Worm (Caenorhabditis elegans) whole organism, L3 larva: ENCODE measurements around the gene nhr-261.

Experiments
- ZK546.5 ChIP-seq: sonication (generic microtip); optimal IDR thresholded peaks from 2 replicates; lab custom pipeline; 2017; ENCODE audit warnings: missing biosample characterization, missing genetic modification characterization
- aly-2 ChIP-seq: fragments of 150-350 bp; optimal IDR thresholded peaks from 2 replicates; lab custom pipeline; 2014; ENCODE audit warnings: missing biosample characterization, missing genetic modification characterization
- ama-1 ChIP-seq: fragments of 150-350 bp; optimal IDR thresholded peaks from 2 replicates; lab custom pipeline; 2018
- ceh-16 ChIP-seq: sonication (generic microtip); optimal IDR thresholded peaks from 2 replicates; lab custom pipeline; 2017; ENCODE audit warnings: missing biosample characterization, missing genetic modification characterization
- ceh-28 ChIP-seq: fragments of 150-350 bp; optimal IDR thresholded peaks from 2 replicates; lab custom pipeline; 2014; ENCODE audit warnings: missing biosample characterization, missing genetic modification reagents, missing genetic modification characterization
- ceh-82 ChIP-seq: fragments of 150-350 bp; optimal IDR thresholded peaks from 2 replicates; lab custom pipeline; 2014; ENCODE audit warnings: missing biosample characterization, missing genetic modification characterization
- ceh-9 ChIP-seq: sonication (generic microtip); optimal IDR thresholded peaks from 2 replicates; lab custom pipeline; 2018; ENCODE audit warnings: missing biosample characterization, missing genetic modification characterization
- daf-12 ChIP-seq: fragments of 150-350 bp; optimal IDR thresholded peaks from 2 replicates; lab custom pipeline; 2014; ENCODE audit warnings: missing biosample characterization, missing genetic modification reagents, missing genetic modification characterization
- egl-27 ChIP-seq: sonication (generic microtip); optimal IDR thresholded peaks from 4 replicates; lab custom pipeline; 2017; ENCODE audit warnings: missing biosample characterization, missing genetic modification reagents, missing genetic modification characterization
- egl-5 ChIP-seq: fragments of 150-350 bp; optimal IDR thresholded peaks from 2 replicates; lab custom pipeline; 2017; ENCODE audit warnings: missing biosample characterization, missing genetic modification reagents, missing genetic modification characterization, inconsistent platforms
- elt-1 ChIP-seq: fragments of 150-350 bp; optimal IDR thresholded peaks from 2 replicates; lab custom pipeline; 2014; ENCODE audit warnings: missing biosample characterization, missing genetic modification characterization
- elt-2 ChIP-seq: sonication (generic microtip); optimal IDR thresholded peaks from 2 replicates; lab custom pipeline; 2016; ENCODE audit warnings: missing genetic modification reagents, mild to moderate bottlenecking, missing genetic modification characterization, missing compliant biosample characterization
- eor-1 ChIP-seq, 2 experiments: fragments of 150-350 bp; optimal IDR thresholded peaks; 2 replicates each; lab custom pipeline; 2014 to 2018; ENCODE audit warnings: missing biosample characterization in 2 of 2, missing genetic modification characterization in 2 of 2
- fkh-10 ChIP-seq: sonication (generic microtip); optimal IDR thresholded peaks from 2 replicates; lab custom pipeline; 2017; ENCODE audit warnings: missing biosample characterization, missing genetic modification reagents, missing genetic modification characterization
- fkh-2 ChIP-seq: fragments of 150-350 bp; optimal IDR thresholded peaks from 2 replicates; lab custom pipeline; 2014; ENCODE audit warnings: missing biosample characterization, missing genetic modification reagents, missing genetic modification characterization
- hmg-11 ChIP-seq: sonication (generic microtip); optimal IDR thresholded peaks from 2 replicates; lab custom pipeline; 2016; ENCODE audit warnings: missing genetic modification characterization, missing compliant biosample characterization
- jun-1 ChIP-seq: fragments of 150-350 bp; optimal IDR thresholded peaks from 2 replicates; lab custom pipeline; 2014; ENCODE audit warnings: missing biosample characterization, missing genetic modification reagents, missing genetic modification characterization
- lin-15B ChIP-seq: fragments of 150-350 bp; optimal IDR thresholded peaks from 2 replicates; lab custom pipeline; 2014; ENCODE audit warnings: missing biosample characterization, missing genetic modification characterization
- lsy-12 ChIP-seq: sonication (generic microtip); optimal IDR thresholded peaks from 2 replicates; lab custom pipeline; 2016; ENCODE audit warnings: mild to moderate bottlenecking, missing genetic modification characterization, missing compliant biosample characterization
- mdl-1 ChIP-seq: fragments of 150-350 bp; optimal IDR thresholded peaks from 2 replicates; lab custom pipeline; 2014; ENCODE audit warnings: missing biosample characterization, missing genetic modification characterization
- mml-1 ChIP-seq: fragments of 150-350 bp; sonication (generic microtip); optimal IDR thresholded peaks from 3 replicates; lab custom pipeline; 2014; ENCODE audit warnings: missing biosample characterization, missing genetic modification characterization
- nfya-1 ChIP-seq: sonication (generic microtip); optimal IDR thresholded peaks from 2 replicates; lab custom pipeline; 2017; ENCODE audit warnings: missing genetic modification characterization, mild to moderate bottlenecking, missing compliant biosample characterization, antibody characterized with exemption, moderate library complexity; ENCODE audit not compliant: insufficient read depth
- nhr-12 ChIP-seq: fragments of 150-350 bp; optimal IDR thresholded peaks from 2 replicates; lab custom pipeline; 2014; ENCODE audit warnings: missing biosample characterization, missing genetic modification characterization
- nhr-23 ChIP-seq: fragments of 150-350 bp; optimal IDR thresholded peaks from 2 replicates; lab custom pipeline; 2014; ENCODE audit warnings: missing biosample characterization, missing genetic modification reagents, missing genetic modification characterization
- nhr-237 ChIP-seq: fragments of 150-350 bp; optimal IDR thresholded peaks from 2 replicates; lab custom pipeline; 2014; ENCODE audit warnings: missing biosample characterization, missing genetic modification characterization
- nhr-25 ChIP-seq: sonication (generic microtip); optimal IDR thresholded peaks from 2 replicates; lab custom pipeline; 2017; ENCODE audit warnings: missing biosample characterization, missing genetic modification characterization
- nhr-28 ChIP-seq: fragments of 150-350 bp; optimal IDR thresholded peaks from 2 replicates; lab custom pipeline; 2014; ENCODE audit warnings: missing biosample characterization, missing genetic modification characterization
- nhr-43 ChIP-seq: sonication (generic microtip); optimal IDR thresholded peaks from 2 replicates; lab custom pipeline; 2016; ENCODE audit warnings: mild to moderate bottlenecking, missing genetic modification characterization, missing compliant biosample characterization; ENCODE audit not compliant: poor library complexity, severe bottlenecking
- nhr-67 ChIP-seq: fragments of 150-350 bp; optimal IDR thresholded peaks from 2 replicates; lab custom pipeline; 2014; ENCODE audit warnings: missing biosample characterization, missing genetic modification characterization
- nhr-77 ChIP-seq: fragments of 150-350 bp; optimal IDR thresholded peaks from 2 replicates; lab custom pipeline; 2014; ENCODE audit warnings: missing biosample characterization, missing genetic modification characterization
- pqm-1 ChIP-seq: fragments of 150-350 bp; optimal IDR thresholded peaks from 2 replicates; lab custom pipeline; 2017; ENCODE audit warnings: missing biosample characterization, missing genetic modification characterization, inconsistent platforms
- sea-2 ChIP-seq: fragments of 150-350 bp; sonication (generic microtip); optimal IDR thresholded peaks from 4 replicates; lab custom pipeline; 2014; ENCODE audit warnings: missing biosample characterization, missing genetic modification reagents, missing genetic modification characterization
- skn-1 ChIP-seq: fragments of 150-350 bp; optimal IDR thresholded peaks from 2 replicates; lab custom pipeline; 2014; ENCODE audit warnings: missing biosample characterization, missing genetic modification characterization
- tbx-2 ChIP-seq: sonication (generic microtip); optimal IDR thresholded peaks from 2 replicates; lab custom pipeline; 2016; ENCODE audit warnings: mild to moderate bottlenecking, missing genetic modification characterization, missing compliant biosample characterization
- unc-39 ChIP-seq: sonication (generic microtip); optimal IDR thresholded peaks from 4 replicates; lab custom pipeline; 2017; ENCODE audit warnings: missing biosample characterization, missing genetic modification characterization
- zag-1 ChIP-seq: fragments of 150-350 bp; optimal IDR thresholded peaks from 2 replicates; lab custom pipeline; 2014; ENCODE audit warnings: missing biosample characterization, missing genetic modification characterization
- ztf-11 ChIP-seq: fragments of 150-350 bp; optimal IDR thresholded peaks from 2 replicates; lab custom pipeline; 2014; ENCODE audit warnings: missing biosample characterization, missing genetic modification characterization
- ztf-4 ChIP-seq: fragments of 150-350 bp; optimal IDR thresholded peaks from 2 replicates; lab custom pipeline; 2014; ENCODE audit warnings: missing biosample characterization, missing genetic modification characterization

Gene nhr-261

ce11 chrII:3878330-3878729 lies 13.8 kb upstream of the nhr-261 start, which contains the start of gene srh-250:
srh-250 (plus strand) TSS chrII:3878630.
- TF ChIP-seq mml-1 (tag; lab: Kevin White, UChicago) (no peak), nhr-77 (tag; lab: Kevin White, UChicago) (no peak), sea-2 (GFP tag; lab: Kevin White, UChicago) (no peak), nfya-1 (no peak), ceh-28 (no peak), lin-15B (tag; lab: Kevin White, UChicago) (no peak), mdl-1 (tag; lab: Kevin White, UChicago) (no peak), ama-1 (lab: Kevin White, UChicago) (no peak), nhr-67 (tag; lab: Kevin White, UChicago) (no peak), lsy-12 (no peak), tbx-2 (tag; lab: Kevin White, UChicago) (no peak), nhr-12 (tag; lab: Kevin White, UChicago) (no peak), unc-39 (tag; lab: Kevin White, UChicago) (no peak), egl-5 (tag; lab: Kevin White, UChicago) (no peak), ztf-4 (tag; lab: Kevin White, UChicago) (no peak)

- no peak for TF ChIP-seq mdl-1 (tag; lab: Kevin White, UChicago)
- no peak for TF ChIP-seq lin-15B (tag; lab: Kevin White, UChicago)
- TF ChIP-seq nhr-43 (tag; lab: Kevin White, UChicago), result no peak
- TF ChIP-seq aly-2 (tag; lab: Kevin White, UChicago), result no peak
- no peak for TF ChIP-seq elt-1 (tag; lab: Kevin White, UChicago)
- no peak for TF ChIP-seq hmg-11 (tag; lab: Kevin White, UChicago)
- TF ChIP-seq elt-2 (tag; lab: Kevin White, UChicago), result no peak
- TF ChIP-seq nhr-77 (tag; lab: Kevin White, UChicago), result no peak
- TF ChIP-seq jun-1, result no peak
- TF ChIP-seq nhr-25, result no peak
- no peak for TF ChIP-seq ceh-9
- no peak for TF ChIP-seq unc-39 (tag; lab: Kevin White, UChicago)
- TF ChIP-seq ztf-4 (tag; lab: Kevin White, UChicago), result no peak
- no peak for TF ChIP-seq zag-1 (tag; lab: Kevin White, UChicago)
- TF ChIP-seq nhr-28 (tag; lab: Kevin White, UChicago), result no peak
- no peak for TF ChIP-seq fkh-2 (tag; lab: Kevin White, UChicago)
Measured at ce11 chrII:3877874-3878273, 13.3 kb upstream of the nhr-261 start, which contains the start of gene sdz-7. sdz-7 (minus strand) TSS chrII:3877974.

- TF ChIP-seq aly-2 (tag; lab: Kevin White, UChicago) (no peak), eor-1 (tag; optimal IDR thresholded peaks at IDR 0.05; lab: Kevin White, UChicago) (no peak), ZK546.5 (tag; lab: Kevin White, UChicago) (no peak), daf-12 (tag; lab: Kevin White, UChicago) (no peak), mml-1 (tag; lab: Kevin White, UChicago) (no peak), elt-2 (tag; lab: Kevin White, UChicago) (no peak), egl-27 (no peak), ceh-82 (no peak)
Measured at ce11 chrII:3877127-3877526, 12.6 kb upstream of the nhr-261 start, which contains the start of gene nep-3. nep-3 (minus strand) TSS chrII:3877227.

ce11 chrII:3869601-3870000 lies 5.0 kb upstream of the nhr-261 start, which contains the start of gene oac-10:
oac-10 (plus strand) TSS chrII:3869901.
- no peak for TF ChIP-seq aly-2 (tag; lab: Kevin White, UChicago)
- no peak for TF ChIP-seq daf-12 (tag; lab: Kevin White, UChicago)
- TF ChIP-seq nhr-77 (tag; lab: Kevin White, UChicago), result no peak
- TF ChIP-seq skn-1 (tag; lab: Kevin White, UChicago), result no peak
- no peak for TF ChIP-seq nfya-1
- no peak for TF ChIP-seq fkh-10 (GFP tag; lab: Kevin White, UChicago)
- TF ChIP-seq mdl-1 (tag; lab: Kevin White, UChicago), result no peak
- no peak for TF ChIP-seq eor-1 (tag; optimal IDR thresholded peaks at IDR 0.05; lab: Kevin White, UChicago)
- no peak for TF ChIP-seq nhr-43 (tag; lab: Kevin White, UChicago)
- TF ChIP-seq ceh-16, result no peak
- no peak for TF ChIP-seq ZK546.5 (tag; lab: Kevin White, UChicago)
- TF ChIP-seq elt-2 (tag; lab: Kevin White, UChicago), result no peak
- no peak for TF ChIP-seq nhr-23 (tag; lab: Kevin White, UChicago)
- TF ChIP-seq ztf-11 (tag; lab: Kevin White, UChicago), result no peak
- no peak for TF ChIP-seq pqm-1 (tag; lab: Kevin White, UChicago)
- TF ChIP-seq hmg-11 (tag; lab: Kevin White, UChicago), result no peak
- TF ChIP-seq ama-1 (lab: Kevin White, UChicago), result no peak
- TF ChIP-seq nhr-237 (tag; lab: Kevin White, UChicago), result no peak
